Fruit fly (Drosophila melanogaster): ENCODE measurements around the gene Zir.

dm6 chr2L:121456-121831 lies 26.9 kb downstream of the Zir start, which contains the start of gene CG4822:
- TF ChIP-seq CG8478 (optimal IDR thresholded peaks at IDR 0.05) (no peak), CTCF (optimal IDR thresholded peaks at IDR 0.05) (no peak)
